Fruit fly (Drosophila melanogaster) whole organism, embryonic: ENCODE measurements around the gene CG15522.

Source experiments
- CG14667 ChIP-seq: fragments of 200-800 bp; sonication (Bioruptor generic); IDR thresholded peaks from 2 replicates; pipeline ENCODE4 v1.3.6; 2022; ENCODE audit warnings: missing biosample characterization, missing genetic modification characterization
- CG7987 ChIP-seq: fragments of 200-800 bp; sonication (Bioruptor generic); optimal IDR thresholded peaks from 2 replicates; lab custom pipeline; 2018; ENCODE audit warnings: missing biosample characterization, mild to moderate bottlenecking, missing genetic modification characterization, moderate library complexity
- CG8478 ChIP-seq: fragments of >200 bp; optimal IDR thresholded peaks from 2 replicates; lab custom pipeline; 2018
- Hand ChIP-seq: fragments of 200-800 bp; sonication (Bioruptor generic); optimal IDR thresholded peaks from 2 replicates; lab custom pipeline; 2017; ENCODE audit warnings: mild to moderate bottlenecking, missing biosample characterization, missing genetic modification reagents, missing genetic modification characterization
- Nf-YC ChIP-seq: fragments of 200-800 bp; optimal IDR thresholded peaks from 3 replicates; lab custom pipeline; 2019; ENCODE audit warnings: missing biosample characterization, mild to moderate bottlenecking, missing genetic modification characterization, moderate library complexity
- Trl ChIP-seq, 3 experiments: fragments of >200 bp in 2 of 3; fragments of 200-800 bp in 1 of 3; sonication (Bioruptor generic) in 1 of 3; optimal IDR thresholded peaks; 2 replicates in 1 of 3; 3 replicates in 2 of 3; lab custom pipeline; 2016 to 2017; ENCODE audit warnings: missing biosample characterization in 1 of 3, missing genetic modification characterization in 1 of 3
- lola ChIP-seq, 3 experiments: fragments of >200 bp in 2 of 3; fragments of 200-800 bp in 1 of 3; sonication (Bioruptor generic) in 1 of 3; optimal IDR thresholded peaks; 2 replicates each; lab custom pipeline; 2017 to 2019; ENCODE audit warnings: missing biosample characterization in 3 of 3, missing genetic modification characterization in 3 of 3, mild to moderate bottlenecking in 1 of 3, moderate library complexity in 1 of 3
- mld ChIP-seq: fragments of 200-800 bp; sonication (Bioruptor generic); IDR thresholded peaks from 3 replicates; pipeline ENCODE4 v1.3.6; 2022; ENCODE audit warnings: missing biosample characterization, missing genetic modification characterization; ENCODE audit not compliant: partially characterized antibody
- trem ChIP-seq: fragments of 200-800 bp; optimal IDR thresholded peaks from 3 replicates; lab custom pipeline; 2019; ENCODE audit warnings: missing biosample characterization, mild to moderate bottlenecking, missing genetic modification characterization, moderate library complexity

DNA sequence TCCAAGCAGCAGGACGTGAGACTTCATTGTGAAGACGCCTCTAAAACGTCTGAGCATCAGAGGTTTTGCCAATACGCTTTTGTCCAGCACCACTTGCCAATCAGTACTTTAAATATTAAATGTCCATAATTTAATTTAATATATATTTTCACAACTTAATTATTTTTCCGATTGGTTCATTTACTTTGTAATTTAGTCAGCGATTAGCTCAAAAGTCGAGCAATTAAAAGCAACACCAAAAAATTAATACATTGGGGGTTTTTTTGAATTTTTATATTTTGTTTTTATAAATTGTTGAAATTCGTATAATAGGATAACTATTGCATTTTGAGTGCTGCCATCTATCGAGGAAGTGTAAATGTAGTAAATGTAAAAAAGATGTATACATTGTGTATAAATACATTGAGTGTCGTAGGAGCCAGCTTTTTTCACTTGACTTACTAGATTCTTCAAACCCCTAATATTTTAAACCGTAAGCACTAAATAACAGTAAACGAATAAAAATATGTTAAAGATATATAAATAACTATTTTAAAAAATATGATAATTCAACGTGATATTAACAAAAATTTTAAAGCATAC lies 23.2 kb upstream of the CG15522 start, which contains the start of gene CG15517:
- TF ChIP-seq mld (GFP tag; lab: Robert Waterston, UW), result no peak
- TF ChIP-seq CG14667 (GFP tag; lab: Robert Waterston, UW), result no peak
- no peak for TF ChIP-seq Hand
- no peak for TF ChIP-seq Trl (optimal IDR thresholded peaks at IDR 0.05; lab: Kevin White, UChicago)
- no peak for TF ChIP-seq Trl (GFP tag; optimal IDR thresholded peaks at IDR 0.05; lab: Kevin White, UChicago)
- TF ChIP-seq trem, result peak; percentile 3
- no peak for TF ChIP-seq CG7987 (GFP tag; lab: Kevin White, UChicago)
- no peak for TF ChIP-seq Nf-YC (tag; lab: Kevin White, UChicago)
- TF ChIP-seq CG8478 (lab: Kevin White, UChicago), result no peak
- no peak for TF ChIP-seq lola (GFP tag; optimal IDR thresholded peaks at IDR 0.05; lab: Kevin White, UChicago)
